Fruit fly (Drosophila melanogaster) whole organism: ENCODE measurements around the gene lobo.
"Not testable (repeated sequence)": the region's sequence is repeated elsewhere in the genome, so short reads cannot be mapped to it uniquely, and the experiment has no call there.

Source experiments
- CG8478 ChIP-seq: fragments of >200 bp; optimal IDR thresholded peaks from 2 replicates; lab custom pipeline; 2018; ENCODE audit warnings: inconsistent platforms
- Dll ChIP-seq: fragments of >200 bp; optimal IDR thresholded peaks from 2 replicates; lab custom pipeline; 2017
- EcR ChIP-seq, 2 experiments: fragments of >200 bp; optimal IDR thresholded peaks; 2 replicates each; lab custom pipeline; 2017; ENCODE audit warnings: missing biosample characterization in 2 of 2, missing genetic modification characterization in 2 of 2, missing genetic modification reagents in 2 of 2
- pan ChIP-seq: fragments of >200 bp; optimal IDR thresholded peaks from 2 replicates; lab custom pipeline; 2017
- psq ChIP-seq: fragments of >200 bp; optimal IDR thresholded peaks from 2 replicates; lab custom pipeline; 2017
- usp ChIP-seq: fragments of >200 bp; optimal IDR thresholded peaks from 2 replicates; lab custom pipeline; 2017; ENCODE audit warnings: missing biosample characterization, missing genetic modification characterization, mixed read lengths

lobo gene

DNA sequence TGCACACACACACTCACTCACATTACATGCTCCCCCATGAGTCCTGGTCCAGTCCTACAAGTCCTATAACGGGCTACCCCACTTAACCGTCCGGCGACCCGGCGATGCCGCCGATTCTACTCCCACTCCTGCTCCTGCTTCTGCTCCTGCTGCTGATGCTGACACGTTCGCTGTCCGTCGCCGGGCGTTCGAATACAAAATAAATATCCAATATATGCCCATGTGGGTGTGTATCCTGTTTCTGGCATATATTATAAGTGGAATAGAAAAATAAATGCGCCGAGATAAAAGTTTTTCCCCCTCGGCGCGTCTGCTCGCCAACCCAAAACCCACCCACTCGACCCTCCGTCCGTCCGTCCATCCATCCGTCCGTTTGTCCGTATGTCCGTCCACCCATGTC is 26.8 kb downstream of the lobo start:
- no peak for TF ChIP-seq EcR (GFP tag; optimal IDR thresholded peaks at IDR 0.05; lab: Kevin White, UChicago)

DNA sequence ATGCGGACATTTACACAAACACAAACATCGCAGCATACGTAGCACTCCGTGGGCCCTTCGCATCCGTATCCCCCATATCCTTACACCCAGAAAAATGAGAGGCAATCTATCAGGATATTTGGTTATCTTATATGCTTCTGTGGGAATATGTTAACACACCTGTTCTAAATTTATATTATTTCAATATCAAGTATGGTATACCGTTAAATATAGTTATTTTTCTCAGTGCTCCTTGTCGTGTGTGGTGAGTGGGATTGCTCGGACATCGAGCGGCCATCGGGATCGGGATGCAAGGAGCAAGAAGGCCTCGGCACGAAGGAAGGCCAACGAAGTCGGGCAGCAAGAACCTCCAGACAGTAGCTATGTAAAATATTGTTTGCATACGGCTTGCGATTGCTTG is 32.1 kb downstream of the lobo start:
- TF ChIP-seq psq (no peak), pan (no peak), Dll (no peak), EcR (GFP tag; optimal IDR thresholded peaks at IDR 0.05; lab: Kevin White, UChicago) (no peak), usp (GFP tag; lab: Kevin White, UChicago) (no peak), CG8478 (lab: Kevin White, UChicago) (no peak)

DNA sequence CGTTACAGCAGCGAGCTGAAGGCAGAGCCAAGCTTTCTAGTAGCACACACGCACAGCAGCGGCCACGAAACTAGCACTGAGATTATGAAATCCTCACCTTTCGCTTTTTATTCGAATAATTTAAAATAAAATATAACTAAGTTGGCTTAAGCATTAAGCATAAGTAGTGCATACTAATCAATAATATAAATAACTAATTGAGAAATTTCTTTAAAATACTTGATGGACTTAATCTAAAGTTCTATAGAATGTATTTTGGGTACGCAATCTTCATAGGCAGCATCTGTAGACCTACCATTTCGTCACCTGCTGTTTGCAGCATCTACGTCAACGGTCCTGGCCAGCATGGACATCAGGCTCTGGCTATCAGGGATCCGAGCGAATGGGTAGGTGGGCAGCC is 41.2 kb downstream of the lobo start:
- TF ChIP-seq pan (no peak), EcR (GFP tag; optimal IDR thresholded peaks at IDR 0.05; lab: Kevin White, UChicago) (no peak), psq (no peak), Dll (no peak), CG8478 (lab: Kevin White, UChicago) (no peak), usp (GFP tag; lab: Kevin White, UChicago) (no peak)

DNA sequence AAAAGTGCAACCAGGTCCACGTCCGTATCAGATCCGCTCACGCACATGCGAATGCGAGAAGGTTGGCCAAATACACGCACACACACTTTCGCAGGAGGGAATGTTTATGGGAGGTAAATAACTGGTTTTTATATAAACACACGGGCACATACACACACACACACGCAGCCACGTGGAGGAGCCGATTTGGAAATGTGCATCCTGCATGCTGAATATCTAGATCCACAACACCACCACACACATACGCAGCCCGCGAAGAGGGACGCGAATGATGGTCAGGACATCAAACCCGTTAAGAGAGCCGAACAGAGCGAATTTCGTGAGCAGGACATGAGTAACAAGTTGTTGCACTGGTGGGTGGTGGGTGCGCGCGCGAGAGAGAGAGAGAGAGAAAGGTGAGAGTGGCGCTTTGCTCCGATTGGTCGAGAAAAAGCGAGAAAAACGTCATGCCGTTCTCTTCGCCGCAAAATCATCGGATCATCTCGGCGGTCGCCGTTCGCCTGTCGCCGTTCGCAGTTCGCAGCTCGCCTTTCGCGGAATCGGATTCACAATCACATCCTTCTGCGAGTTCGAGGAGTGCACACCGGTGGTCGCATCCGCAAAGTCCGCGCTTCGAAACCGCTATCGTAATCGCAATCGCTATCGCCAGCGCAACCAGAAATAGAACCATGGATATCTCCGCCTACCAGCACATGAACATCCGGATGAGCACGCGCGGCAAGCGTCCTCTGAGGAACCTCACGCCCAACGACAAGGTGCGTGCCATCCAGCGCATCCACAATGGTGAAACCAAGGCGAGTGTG is 55.8 kb downstream of the lobo start, which contains the start of gene danr:
Gene danr, plus strand, starts transcription at position 508 of the 803 bp plus-strand sequence.
- TF ChIP-seq Dll (peak; percentile 76), pan (no peak)

DNA sequence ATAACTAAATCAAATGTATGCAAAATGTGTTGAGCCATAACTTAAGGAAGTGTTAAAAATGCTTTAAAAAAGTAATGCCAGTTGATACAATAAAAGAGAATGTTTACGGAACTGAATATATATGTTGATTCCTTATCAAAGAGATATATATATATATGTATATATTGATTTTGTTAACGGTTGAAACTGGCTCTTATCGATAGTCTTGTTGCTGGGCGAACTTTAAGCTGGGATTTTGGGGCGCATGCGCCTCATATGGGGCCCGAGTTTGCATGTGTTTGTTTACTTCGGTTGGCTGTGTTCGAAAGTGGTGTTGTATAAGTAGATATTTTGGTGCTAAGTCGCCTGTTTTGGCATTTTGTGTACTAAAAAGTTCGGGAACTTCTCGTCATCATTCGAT is 62.5 kb downstream of the lobo start, which contains the start of gene Bili:
Gene Bili, plus strand, starts transcription at position 265 of the 400 bp plus-strand sequence.
- TF ChIP-seq usp (GFP tag; lab: Kevin White, UChicago); CG8478 (lab: Kevin White, UChicago); pan: not testable (repeated sequence)

DNA sequence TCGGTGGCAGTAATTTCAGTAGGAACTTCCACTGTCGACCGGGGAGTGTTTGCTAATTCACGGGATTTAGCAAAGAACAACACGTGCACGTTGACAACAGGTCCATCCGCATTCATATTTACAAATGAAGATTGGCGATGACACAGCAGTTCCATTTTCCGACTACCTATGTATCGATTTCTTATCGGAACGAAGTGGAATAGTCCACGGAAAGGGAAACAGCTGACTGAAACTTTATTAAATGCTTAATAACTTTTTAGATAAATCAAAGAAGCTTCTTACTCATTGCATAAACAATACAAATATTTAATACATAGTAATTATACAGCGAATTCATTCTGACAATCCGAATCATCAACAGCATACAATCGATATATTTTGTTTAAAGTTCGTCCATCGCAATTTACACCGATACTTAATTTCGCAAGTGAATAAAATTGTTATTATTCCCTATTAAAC is 66.3 kb downstream of the lobo start, which contains the start of the genes Mocs2A, Mocs2B and Clbn:
Gene Mocs2A, minus strand, starts transcription at position 129 of the 459 bp plus-strand sequence.
Gene Mocs2B, minus strand, starts transcription at position 129 of the 459 bp plus-strand sequence.
Gene Clbn, plus strand, starts transcription at position 272 of the 459 bp plus-strand sequence.
- TF ChIP-seq psq (no peak), EcR (GFP tag; optimal IDR thresholded peaks at IDR 0.05; lab: Kevin White, UChicago) (no peak), pan (no peak), Dll (no peak), CG8478 (lab: Kevin White, UChicago) (no peak), usp (GFP tag; lab: Kevin White, UChicago) (no peak)

DNA sequence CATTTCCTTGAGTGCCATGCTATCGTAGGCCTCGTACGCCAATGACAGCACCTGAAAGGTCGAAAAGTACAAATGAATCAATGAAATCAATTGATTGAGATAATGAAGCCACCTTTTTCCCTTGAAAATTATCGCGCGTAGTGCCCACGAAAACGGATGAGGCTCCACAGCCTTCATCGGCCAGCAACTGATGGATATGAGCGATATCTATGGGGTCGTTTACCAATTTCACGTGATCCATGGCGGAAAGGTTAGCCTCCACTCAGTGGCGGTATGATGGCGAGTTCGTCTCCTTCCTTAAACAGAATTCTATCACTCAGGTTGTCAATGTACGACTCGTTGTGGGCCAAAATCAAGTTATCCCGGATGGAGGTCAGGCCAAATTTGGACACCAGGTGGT is 66.8 kb downstream of the lobo start:
- TF ChIP-seq psq (no peak), Dll (no peak), usp (GFP tag; lab: Kevin White, UChicago) (no peak), EcR (GFP tag; optimal IDR thresholded peaks at IDR 0.05; lab: Kevin White, UChicago) (no peak), pan (no peak), CG8478 (lab: Kevin White, UChicago) (no peak)

DNA sequence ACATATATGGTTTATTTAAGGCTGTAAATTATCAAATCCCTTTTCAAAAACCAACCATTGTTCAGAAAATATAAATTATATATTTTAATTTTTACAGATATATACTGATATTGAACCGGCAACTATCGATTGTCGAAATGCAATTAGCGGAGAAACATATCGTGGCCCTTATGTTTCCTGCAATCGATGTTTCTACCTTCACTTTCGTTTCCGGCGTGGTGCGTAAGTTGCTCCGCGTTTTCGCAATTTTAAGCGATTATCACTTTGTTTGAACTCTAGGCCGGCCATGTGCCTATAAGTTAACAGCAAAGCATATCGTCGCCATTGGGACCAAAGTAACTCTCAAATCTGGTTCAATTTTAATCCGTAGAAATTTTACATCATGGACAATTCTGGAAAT is 70.3 kb downstream of the lobo start, which contains the start of gene vig2:
Gene vig2, plus strand, starts transcription at position 112 of the 400 bp plus-strand sequence.
- not testable (repeated sequence) for TF ChIP-seq pan, psq, Dll

DNA sequence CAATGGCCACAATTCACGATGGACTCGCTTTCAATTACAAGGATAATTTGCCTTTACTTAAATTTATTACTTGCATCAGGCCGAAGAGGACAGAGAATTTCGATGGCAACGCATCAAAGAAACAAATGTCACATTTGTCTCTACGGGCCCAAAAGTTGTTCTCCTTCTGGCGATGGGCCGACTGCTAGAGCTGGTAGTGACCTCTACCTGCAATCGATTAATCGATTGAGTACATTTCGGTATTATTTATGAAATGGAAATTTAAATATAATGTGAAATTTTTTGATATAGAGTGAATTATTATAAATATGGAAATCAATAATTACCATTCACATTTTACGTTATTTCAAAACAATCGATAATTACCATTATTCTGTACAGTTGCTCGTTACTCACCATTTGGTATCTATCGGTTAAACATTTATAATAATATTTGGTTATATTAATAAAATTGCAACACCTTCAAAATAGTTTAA is 70.8 kb downstream of the lobo start, which contains the start of the genes CG31510 and TTLL5:
Gene CG31510, minus strand, starts transcription at position 185 of the 476 bp plus-strand sequence.
Gene TTLL5, minus strand, starts transcription at position 185 of the 476 bp plus-strand sequence.
- TF ChIP-seq Dll, result no peak
- no peak for TF ChIP-seq psq
- no peak for TF ChIP-seq pan
- no peak for TF ChIP-seq EcR (GFP tag; optimal IDR thresholded peaks at IDR 0.05; lab: Kevin White, UChicago)
- no peak for TF ChIP-seq CG8478 (lab: Kevin White, UChicago)
